Worm (Caenorhabditis elegans) whole organism, late embryonic: ENCODE results near the gene Y6G8.14.

Experiments used
- ama-1 ChIP-seq: fragments of 150-350 bp; optimal IDR thresholded peaks from 2 replicates; lab custom pipeline; 2014
- ceh-18 ChIP-seq: sonication (generic microtip); optimal IDR thresholded peaks from 2 replicates; lab custom pipeline; 2016; ENCODE audit warnings: missing genetic modification characterization, missing compliant biosample characterization
- ceh-19 ChIP-seq: fragments of 200-800 bp; sonication (Bioruptor generic); optimal IDR thresholded peaks from 2 replicates; lab custom pipeline; 2018; ENCODE audit warnings: mild to moderate bottlenecking, missing genetic modification characterization, missing compliant biosample characterization
- hlh-13 ChIP-seq: fragments of 200-800 bp; sonication (Bioruptor generic); optimal IDR thresholded peaks from 2 replicates; lab custom pipeline; 2018; ENCODE audit warnings: mild to moderate bottlenecking, missing genetic modification characterization, missing compliant biosample characterization
- hlh-30 ChIP-seq: sonication (generic microtip); optimal IDR thresholded peaks from 2 replicates; lab custom pipeline; 2017; ENCODE audit warnings: antibody characterized with exemption, missing genetic modification characterization, missing compliant biosample characterization; ENCODE audit not compliant: insufficient read depth
- pat-9 ChIP-seq: fragments of 200-800 bp; sonication (Bioruptor generic); optimal IDR thresholded peaks from 2 replicates; lab custom pipeline; 2018; ENCODE audit warnings: mild to moderate bottlenecking, missing genetic modification characterization, moderate library complexity, missing compliant biosample characterization
- pha-4 ChIP-seq: fragments of 150-350 bp; optimal IDR thresholded peaks from 2 replicates; lab custom pipeline; 2018; ENCODE audit warnings: missing biosample characterization, missing genetic modification reagents, missing genetic modification characterization
- ttx-3 ChIP-seq: sonication (generic microtip); optimal IDR thresholded peaks from 2 replicates; lab custom pipeline; 2016; ENCODE audit warnings: missing genetic modification reagents, missing genetic modification characterization, missing compliant biosample characterization
- unc-55 ChIP-seq: sonication (generic microtip); optimal IDR thresholded peaks from 2 replicates; lab custom pipeline; 2017; ENCODE audit warnings: missing biosample characterization, missing genetic modification reagents, missing genetic modification characterization

DNA sequence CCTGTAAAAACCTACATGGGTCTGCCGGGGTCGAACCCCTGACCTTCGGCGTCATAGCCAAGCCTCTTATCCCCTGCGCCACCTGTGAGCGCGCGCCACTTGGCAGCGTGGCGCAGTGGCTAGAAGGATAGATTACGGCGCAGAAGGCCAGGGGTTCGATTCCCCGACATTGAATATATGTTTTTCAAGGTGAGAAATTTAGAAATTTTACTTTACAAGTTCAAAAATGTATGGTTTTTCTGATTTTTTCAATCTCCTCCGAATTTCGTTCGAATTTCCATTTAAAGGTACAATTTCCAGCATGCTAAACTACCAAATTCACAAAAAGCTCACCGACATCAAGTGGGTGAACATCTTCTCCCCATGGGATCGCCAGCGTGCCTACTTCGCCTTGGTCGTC is 45.9 kb upstream of the Y6G8.14 start, which contains the start of gene dgat-2:
- TF ChIP-seq ama-1 (lab: Kevin White, UChicago), result no peak
- TF ChIP-seq pat-9 (tag; lab: Kevin White, UChicago), result no peak
- TF ChIP-seq hlh-30 (tag; lab: Kevin White, UChicago), result no peak
- no peak for TF ChIP-seq unc-55 (GFP tag; lab: Kevin White, UChicago)
- no peak for TF ChIP-seq ceh-19 (GFP tag; lab: Kevin White, UChicago)
- no peak for TF ChIP-seq hlh-13 (GFP tag; lab: Kevin White, UChicago)
- no peak for TF ChIP-seq pha-4 (tag; lab: Kevin White, UChicago)
- TF ChIP-seq ttx-3, result no peak
- no peak for TF ChIP-seq ceh-18
